Worm (Caenorhabditis elegans) whole organism, L4 larva: ENCODE measurements around the gene F46B6.9.

Experiments used
- ama-1 ChIP-seq: fragments of 150-350 bp; optimal IDR thresholded peaks from 2 replicates; lab custom pipeline; 2014; ENCODE audit warnings: inconsistent platforms, mixed read lengths
- ceh-82 ChIP-seq: sonication (generic microtip); optimal IDR thresholded peaks from 2 replicates; lab custom pipeline; 2017; ENCODE audit warnings: missing biosample characterization, missing genetic modification characterization
- ctbp-1 ChIP-seq: fragments of 200-800 bp; sonication (Bioruptor generic); IDR thresholded peaks from 2 replicates; pipeline ENCODE4 v1.3.6; 2022; ENCODE audit warnings: missing genetic modification reagents, missing genetic modification characterization, missing compliant biosample characterization
- dmd-8 ChIP-seq: fragments of 200-800 bp; sonication (Bioruptor generic); IDR thresholded peaks from 2 replicates; pipeline ENCODE4 v1.3.6; 2022; ENCODE audit warnings: missing genetic modification characterization, missing compliant biosample characterization
- jun-1 ChIP-seq: fragments of 150-350 bp; optimal IDR thresholded peaks from 2 replicates; lab custom pipeline; 2014; ENCODE audit warnings: missing biosample characterization, missing genetic modification reagents, missing genetic modification characterization
- lin-13 ChIP-seq: fragments of 150-350 bp; optimal IDR thresholded peaks from 2 replicates; lab custom pipeline; 2014; ENCODE audit warnings: missing biosample characterization, missing genetic modification reagents, missing genetic modification characterization
- nhr-237 ChIP-seq: sonication (generic microtip); optimal IDR thresholded peaks from 2 replicates; lab custom pipeline; 2017; ENCODE audit warnings: missing biosample characterization, missing genetic modification characterization
- pqm-1 ChIP-seq: sonication (generic microtip); optimal IDR thresholded peaks from 2 replicates; lab custom pipeline; 2017; ENCODE audit warnings: missing biosample characterization, missing genetic modification characterization
- zag-1 ChIP-seq: fragments of 150-350 bp; optimal IDR thresholded peaks from 2 replicates; lab custom pipeline; 2014; ENCODE audit warnings: missing biosample characterization, missing genetic modification characterization

- TF ChIP-seq pqm-1 (tag; lab: Kevin White, UChicago) (no peak), nhr-237 (tag; lab: Kevin White, UChicago) (no peak), dmd-8 (GFP tag; lab: Robert Waterston, UW) (no peak), lin-13 (GFP tag; lab: Kevin White, UChicago) (no peak), ama-1 (lab: Kevin White, UChicago) (no peak), ceh-82 (no peak), jun-1 (tag; lab: Kevin White, UChicago) (no peak), ctbp-1 (GFP tag; lab: Robert Waterston, UW) (no peak), zag-1 (tag; lab: Kevin White, UChicago) (no peak)
These were observed 42.2 kb upstream of the F46B6.9 start, which contains the start of gene F58E6.5 for ce11 chrV:9754459-9754858.
